Fruit fly (Drosophila melanogaster) whole organism, pupa: ENCODE measurements around the gene mah.

Source experiments
- CG10348 ChIP-seq: fragments of 200-800 bp; sonication (Bioruptor generic); IDR thresholded peaks from 2 replicates; pipeline ENCODE4 v1.3.6; 2022; ENCODE audit warnings: missing biosample characterization, missing genetic modification characterization
- CG12605 ChIP-seq: fragments of 200-800 bp; sonication (Bioruptor generic); IDR thresholded peaks from 2 replicates; pipeline ENCODE4 v1.3.6; 2022; ENCODE audit warnings: missing biosample characterization, missing genetic modification characterization
- CG13204 ChIP-seq: fragments of 200-800 bp; sonication (Bioruptor generic); optimal IDR thresholded peaks from 2 replicates; lab custom pipeline; 2018; ENCODE audit warnings: missing biosample characterization, mild to moderate bottlenecking, missing genetic modification characterization, moderate library complexity
- CG14655 ChIP-seq: fragments of 200-800 bp; sonication (Bioruptor generic); optimal IDR thresholded peaks from 3 replicates; lab custom pipeline; 2017; ENCODE audit warnings: mild to moderate bottlenecking, missing biosample characterization, missing genetic modification reagents, missing genetic modification characterization
- CG15710 ChIP-seq: fragments of 200-800 bp; sonication (Bioruptor generic); optimal IDR thresholded peaks from 2 replicates; lab custom pipeline; 2018; ENCODE audit warnings: missing biosample characterization, mild to moderate bottlenecking, missing genetic modification characterization, moderate library complexity
- CG17806 ChIP-seq: fragments of 200-800 bp; sonication (Bioruptor generic); optimal IDR thresholded peaks from 2 replicates; lab custom pipeline; 2018; ENCODE audit warnings: missing biosample characterization, mild to moderate bottlenecking, missing genetic modification characterization, moderate library complexity
- CG32121 ChIP-seq: fragments of 200-800 bp; sonication (Bioruptor generic); IDR thresholded peaks from 2 replicates; pipeline ENCODE4 v1.3.6; 2022; ENCODE audit warnings: missing biosample characterization, missing genetic modification characterization
- CG34367 ChIP-seq: fragments of 200-800 bp; sonication (Bioruptor generic); optimal IDR thresholded peaks from 2 replicates; lab custom pipeline; 2018; ENCODE audit warnings: missing biosample characterization, mild to moderate bottlenecking, missing genetic modification characterization
- CG4496 ChIP-seq: fragments of 200-800 bp; sonication (Bioruptor generic); IDR thresholded peaks from 3 replicates; pipeline ENCODE4 v1.3.6; 2022; ENCODE audit warnings: missing biosample characterization, missing genetic modification characterization
- CG8159 ChIP-seq: fragments of 200-800 bp; sonication (Bioruptor generic); optimal IDR thresholded peaks from 3 replicates; lab custom pipeline; 2018; ENCODE audit warnings: missing biosample characterization, mild to moderate bottlenecking, missing genetic modification characterization, moderate library complexity
- CG8301 ChIP-seq: fragments of 200-800 bp; sonication (Bioruptor generic); optimal IDR thresholded peaks from 2 replicates; lab custom pipeline; 2018; ENCODE audit warnings: missing biosample characterization, mild to moderate bottlenecking, missing genetic modification characterization
- CG9948 ChIP-seq: fragments of 200-800 bp; sonication (Bioruptor generic); optimal IDR thresholded peaks from 2 replicates; lab custom pipeline; 2018; ENCODE audit warnings: missing biosample characterization, mild to moderate bottlenecking, missing genetic modification characterization, moderate library complexity
- D1 ChIP-seq: fragments of 200-800 bp; sonication (Bioruptor generic); optimal IDR thresholded peaks from 2 replicates; lab custom pipeline; 2018; ENCODE audit warnings: missing biosample characterization, mild to moderate bottlenecking, missing genetic modification characterization, moderate library complexity
- EcR ChIP-seq: fragments of 200-800 bp; sonication (Bioruptor generic); optimal IDR thresholded peaks from 3 replicates; lab custom pipeline; 2019; ENCODE audit warnings: missing biosample characterization, missing genetic modification characterization, mild to moderate bottlenecking, moderate library complexity, missing genetic modification reagents
- Ets98B ChIP-seq: fragments of 200-800 bp; sonication (Bioruptor generic); IDR thresholded peaks from 2 replicates; pipeline ENCODE4 v1.3.6; 2022; ENCODE audit warnings: missing biosample characterization, missing genetic modification characterization
- Pif1A ChIP-seq: fragments of 200-800 bp; sonication (Bioruptor generic); optimal IDR thresholded peaks from 3 replicates; lab custom pipeline; 2016; ENCODE audit warnings: missing biosample characterization, missing genetic modification characterization
- Pif1B ChIP-seq: fragments of 200-800 bp; sonication (Bioruptor generic); optimal IDR thresholded peaks from 3 replicates; lab custom pipeline; 2016; ENCODE audit warnings: missing biosample characterization, missing genetic modification characterization
- Snoo ChIP-seq: fragments of 200-800 bp; sonication (Bioruptor generic); optimal IDR thresholded peaks from 3 replicates; lab custom pipeline; 2017; ENCODE audit warnings: missing biosample characterization, mild to moderate bottlenecking, missing genetic modification characterization, inconsistent platforms
- fd96Ca ChIP-seq: fragments of 200-800 bp; sonication (Bioruptor generic); IDR thresholded peaks from 3 replicates; pipeline ENCODE4 v1.3.6; 2022; ENCODE audit warnings: missing biosample characterization, missing genetic modification characterization
- gl ChIP-seq: fragments of 200-800 bp; sonication (Bioruptor generic); optimal IDR thresholded peaks from 2 replicates; lab custom pipeline; 2018; ENCODE audit warnings: missing biosample characterization, mild to moderate bottlenecking, missing genetic modification characterization
- rn ChIP-seq: fragments of 200-800 bp; sonication (Bioruptor generic); IDR thresholded peaks from 2 replicates; pipeline ENCODE4 v1.3.6; 2022; ENCODE audit warnings: missing biosample characterization, missing genetic modification characterization

The mah gene

dm6 chr3R:24996502-24996901 is 49.1 kb downstream of the mah start:
- TF ChIP-seq CG14655 (GFP tag; lab: Kevin White, UChicago) (peak; percentile 79), CG17806 (peak; percentile 39), CG4496 (peak; percentile 91), rn (GFP tag; lab: Robert Waterston, UW) (peak; percentile 75), CG13204 (GFP tag; lab: Kevin White, UChicago) (no peak), CG34367 (tag; lab: Kevin White, UChicago) (no peak), CG9948 (tag; lab: Kevin White, UChicago) (no peak), CG32121 (GFP tag; lab: Robert Waterston, UW) (peak; percentile 93), Pif1A (GFP tag; lab: Kevin White, UChicago) (peak; percentile 46), gl (tag; lab: Kevin White, UChicago) (no peak), CG12605 (GFP tag; lab: Robert Waterston, UW) (0 out of 2 replicates have a peak, but pooled peaks have one; percentile 19), Pif1B (GFP tag; lab: Kevin White, UChicago) (peak; percentile 65), Snoo (tag; lab: Kevin White, UChicago) (peak; percentile 46), CG10348 (GFP tag; lab: Robert Waterston, UW) (peak; percentile 63), Ets98B (GFP tag; lab: Robert Waterston, UW) (peak; percentile 94), EcR (no peak), CG15710 (tag; lab: Kevin White, UChicago) (peak; percentile 1), CG8159 (tag; lab: Kevin White, UChicago) (peak; percentile 25), CG8301 (tag; lab: Kevin White, UChicago) (peak; percentile 88), fd96Ca (GFP tag; lab: Robert Waterston, UW) (peak; percentile 94), D1 (tag; lab: Kevin White, UChicago) (no peak)

DNA sequence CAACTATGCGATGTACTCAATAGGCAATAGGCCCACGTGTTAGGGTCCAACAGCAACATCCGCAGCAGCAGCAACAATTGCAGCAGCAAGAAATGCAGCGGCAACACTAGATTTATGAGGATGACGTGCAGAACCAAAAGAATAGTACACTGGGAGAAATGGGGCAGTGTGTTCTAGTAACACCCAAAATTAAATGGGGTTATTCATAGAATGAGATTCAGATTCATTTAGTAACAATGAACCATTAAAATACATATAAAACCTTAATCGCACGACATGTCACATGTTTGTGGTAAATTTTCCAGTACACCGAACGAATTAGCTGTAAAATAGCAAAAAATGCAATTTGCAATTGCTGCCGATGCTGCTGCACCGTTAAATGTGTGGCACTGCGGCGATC is 49.9 kb downstream of the mah start:
- TF ChIP-seq CG4496 (no peak), rn (GFP tag; lab: Robert Waterston, UW) (no peak), Pif1B (GFP tag; lab: Kevin White, UChicago) (no peak), CG14655 (GFP tag; lab: Kevin White, UChicago) (peak; percentile 53), EcR (no peak), Snoo (tag; lab: Kevin White, UChicago) (no peak), CG10348 (GFP tag; lab: Robert Waterston, UW) (no peak), CG8301 (tag; lab: Kevin White, UChicago) (peak; percentile 55)
- TF ChIP-seq, all 21 proteins: peak for 2
